Worm (Caenorhabditis elegans) whole organism, midembryonic: ENCODE data around the gene pdl-1.
A peak's percentile ranks its signal among the peaks of the same experiment; 100 is the strongest.

Source experiments
- T22C8.4 ChIP-seq: fragments of 200-800 bp; sonication (Bioruptor generic); IDR thresholded peaks from 2 replicates; pipeline ENCODE4 v1.3.6; 2022; ENCODE audit warnings: missing genetic modification characterization, missing compliant biosample characterization
- cog-1 ChIP-seq: sonication (generic microtip); optimal IDR thresholded peaks from 2 replicates; lab custom pipeline; 2016; ENCODE audit warnings: missing genetic modification characterization, missing compliant biosample characterization
- flt-1 ChIP-seq: fragments of 200-800 bp; sonication (Bioruptor generic); IDR thresholded peaks from 2 replicates; pipeline ENCODE4 v1.3.6; 2022; ENCODE audit warnings: missing genetic modification characterization, missing compliant biosample characterization
- med-1 ChIP-seq: sonication (generic microtip); optimal IDR thresholded peaks from 2 replicates; lab custom pipeline; 2017; ENCODE audit warnings: missing genetic modification characterization, mild to moderate bottlenecking, missing compliant biosample characterization, antibody characterized with exemption, missing genetic modification reagents; ENCODE audit not compliant: insufficient read depth
- tab-1 ChIP-seq: fragments of 200-800 bp; sonication (Bioruptor generic); IDR thresholded peaks from 2 replicates; pipeline ENCODE4 v1.3.6; 2022; ENCODE audit warnings: missing genetic modification characterization, missing compliant biosample characterization
- ztf-23 ChIP-seq: fragments of 200-800 bp; sonication (Bioruptor generic); IDR thresholded peaks from 2 replicates; pipeline ENCODE4 v1.3.6; 2022; ENCODE audit warnings: missing genetic modification reagents, missing genetic modification characterization, missing compliant biosample characterization
- ztf-29 ChIP-seq: fragments of 200-800 bp; sonication (Bioruptor generic); IDR thresholded peaks from 2 replicates; pipeline ENCODE4 v1.3.6; 2022; ENCODE audit warnings: missing genetic modification reagents, missing genetic modification characterization, missing compliant biosample characterization

DNA sequence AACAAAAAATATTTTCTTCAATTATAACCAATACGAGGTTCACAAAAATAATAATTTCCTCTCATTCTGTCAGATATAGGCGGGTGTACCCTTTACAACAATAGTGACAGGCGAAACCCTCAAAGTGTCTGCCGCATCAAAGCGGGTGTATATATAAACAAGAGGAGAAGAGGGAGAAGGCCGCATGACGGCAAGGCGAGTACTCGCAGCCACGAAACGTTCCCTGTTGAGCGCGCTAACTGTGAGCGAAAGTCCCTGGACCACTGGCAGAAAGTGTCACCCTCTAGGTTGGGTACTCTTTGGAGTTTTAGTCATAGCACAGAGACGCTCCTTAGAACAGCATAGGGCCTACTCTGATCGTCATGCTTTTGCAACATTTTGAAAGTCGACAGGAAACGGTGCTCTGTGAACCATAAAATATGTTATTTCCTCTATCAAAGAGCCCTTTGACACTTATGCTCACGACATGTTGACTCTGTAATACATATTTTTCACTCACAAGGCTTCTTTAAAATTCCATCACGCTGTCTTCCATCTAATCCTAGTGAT is 16.5 kb downstream of the pdl-1 start, which contains the start of gene pcrg-1:
- TF ChIP-seq tab-1 (peak; percentile 96), ztf-23 (GFP tag; lab: Robert Waterston, UW) (peak; percentile 94), cog-1 (tag; lab: Kevin White, UChicago) (peak; percentile 74), ztf-29 (peak; percentile 85), flt-1 (GFP tag; lab: Robert Waterston, UW) (peak; percentile 95), T22C8.4 (GFP tag; lab: Robert Waterston, UW) (peak; percentile 92), med-1 (peak; percentile 61)
